Fruit fly (Drosophila melanogaster) whole organism, embryonic: ENCODE results near the gene CG7694.

Experiments
- CG10654 ChIP-seq: fragments of 200-800 bp; sonication (Bioruptor generic); optimal IDR thresholded peaks from 2 replicates; lab custom pipeline; 2016; ENCODE audit warnings: missing biosample characterization, missing genetic modification characterization
- CG11560 ChIP-seq: fragments of 200-800 bp; sonication (Bioruptor generic); IDR thresholded peaks from 3 replicates; pipeline ENCODE4 v1.3.6; 2022; ENCODE audit warnings: missing biosample characterization, missing genetic modification characterization
- CG12104 ChIP-seq: fragments of 200-800 bp; sonication (Bioruptor generic); optimal IDR thresholded peaks from 3 replicates; lab custom pipeline; 2016; ENCODE audit warnings: missing biosample characterization, missing genetic modification characterization
- CG13123 ChIP-seq: fragments of 200-800 bp; sonication (Bioruptor generic); optimal IDR thresholded peaks from 2 replicates; lab custom pipeline; 2016; ENCODE audit warnings: missing biosample characterization, missing genetic modification characterization
- CG13894 ChIP-seq: fragments of 200-800 bp; sonication (Bioruptor generic); optimal IDR thresholded peaks from 3 replicates; lab custom pipeline; 2018; ENCODE audit warnings: missing biosample characterization, mild to moderate bottlenecking, missing genetic modification characterization, moderate library complexity
- CG1647 ChIP-seq: fragments of 200-800 bp; sonication (Bioruptor generic); optimal IDR thresholded peaks from 3 replicates; lab custom pipeline; 2016; ENCODE audit warnings: missing biosample characterization, missing genetic modification characterization
- CG17361 ChIP-seq: fragments of 200-800 bp; sonication (Bioruptor generic); IDR thresholded peaks from 3 replicates; pipeline ENCODE4 v1.3.6; 2022; ENCODE audit warnings: missing biosample characterization, missing genetic modification characterization
- CG17568 ChIP-seq: fragments of 200-800 bp; sonication (Bioruptor generic); optimal IDR thresholded peaks from 2 replicates; lab custom pipeline; 2018; ENCODE audit warnings: missing biosample characterization, mild to moderate bottlenecking, missing genetic modification characterization, moderate library complexity
- CG18764 ChIP-seq: fragments of 200-800 bp; sonication (Bioruptor generic); optimal IDR thresholded peaks from 3 replicates; lab custom pipeline; 2016; ENCODE audit warnings: missing biosample characterization, missing genetic modification characterization
- CG31388 ChIP-seq: fragments of 200-800 bp; sonication (Bioruptor generic); optimal IDR thresholded peaks from 2 replicates; lab custom pipeline; 2016; ENCODE audit warnings: missing biosample characterization, missing genetic modification characterization
- CG32767 ChIP-seq: fragments of 200-800 bp; sonication (Bioruptor generic); IDR thresholded peaks from 2 replicates; pipeline ENCODE4 v1.3.6; 2022; ENCODE audit warnings: missing biosample characterization, missing genetic modification characterization
- CG5245 ChIP-seq: fragments of 200-800 bp; sonication (Bioruptor generic); optimal IDR thresholded peaks from 3 replicates; lab custom pipeline; 2016; ENCODE audit warnings: missing biosample characterization, missing genetic modification characterization
- CG6689 ChIP-seq: fragments of 200-800 bp; sonication (Bioruptor generic); IDR thresholded peaks from 2 replicates; pipeline ENCODE4 v1.3.6; 2022; ENCODE audit warnings: missing biosample characterization, missing genetic modification characterization
- CG7928 ChIP-seq: fragments of 200-800 bp; sonication (Bioruptor generic); optimal IDR thresholded peaks from 2 replicates; lab custom pipeline; 2017; ENCODE audit warnings: missing biosample characterization, mild to moderate bottlenecking, missing genetic modification characterization
- CG8388 ChIP-seq: fragments of 200-800 bp; sonication (Bioruptor generic); optimal IDR thresholded peaks from 2 replicates; lab custom pipeline; 2019; ENCODE audit warnings: missing biosample characterization, mild to moderate bottlenecking, missing genetic modification characterization, moderate library complexity
- CG8924 ChIP-seq: fragments of 200-800 bp; optimal IDR thresholded peaks from 3 replicates; lab custom pipeline; 2019; ENCODE audit warnings: missing biosample characterization, mild to moderate bottlenecking, missing genetic modification characterization, moderate library complexity
- CG9727 ChIP-seq: fragments of 200-800 bp; sonication (Bioruptor generic); optimal IDR thresholded peaks from 3 replicates; lab custom pipeline; 2017; ENCODE audit warnings: missing biosample characterization, mild to moderate bottlenecking, missing genetic modification characterization
- Camta ChIP-seq: fragments of 200-800 bp; sonication (Bioruptor generic); optimal IDR thresholded peaks from 2 replicates; lab custom pipeline; 2016; ENCODE audit warnings: missing biosample characterization, missing genetic modification characterization
- Dek ChIP-seq: fragments of 200-800 bp; sonication (Bioruptor generic); optimal IDR thresholded peaks from 3 replicates; lab custom pipeline; 2019; ENCODE audit warnings: missing biosample characterization, mild to moderate bottlenecking, missing genetic modification characterization, moderate library complexity
- Dfd ChIP-seq, 2 experiments: fragments of >200 bp; optimal IDR thresholded peaks; 2 replicates each; lab custom pipeline; 2017; ENCODE audit warnings: missing biosample characterization in 2 of 2, missing genetic modification characterization in 2 of 2
- Dip3 ChIP-seq: fragments of 200-800 bp; sonication (Bioruptor generic); optimal IDR thresholded peaks from 3 replicates; lab custom pipeline; 2016; ENCODE audit warnings: missing biosample characterization, missing genetic modification characterization
- Dll ChIP-seq: fragments of 200-800 bp; sonication (Bioruptor generic); IDR thresholded peaks from 4 replicates; pipeline ENCODE4 v1.3.6; 2022; ENCODE audit warnings: missing biosample characterization, missing genetic modification characterization; ENCODE audit not compliant: partially characterized antibody
- Elba2 ChIP-seq: fragments of 200-800 bp; sonication (Bioruptor generic); optimal IDR thresholded peaks from 3 replicates; lab custom pipeline; 2016; ENCODE audit warnings: missing biosample characterization, missing genetic modification characterization
- HLH4C ChIP-seq: fragments of 200-800 bp; sonication (Bioruptor generic); IDR thresholded peaks from 3 replicates; pipeline ENCODE4 v1.3.6; 2022; ENCODE audit warnings: missing biosample characterization, missing genetic modification characterization; ENCODE audit not compliant: partially characterized antibody
- HLHmδ ChIP-seq: fragments of 200-800 bp; sonication (Bioruptor generic); optimal IDR thresholded peaks from 2 replicates; lab custom pipeline; 2018; ENCODE audit warnings: missing biosample characterization, mild to moderate bottlenecking, missing genetic modification characterization, moderate library complexity
- HmgZ ChIP-seq: fragments of 200-800 bp; sonication (Bioruptor generic); optimal IDR thresholded peaks from 2 replicates; lab custom pipeline; 2018; ENCODE audit warnings: missing biosample characterization, mild to moderate bottlenecking, missing genetic modification characterization
- Jarid2 ChIP-seq: fragments of 200-800 bp; sonication (Bioruptor generic); optimal IDR thresholded peaks from 3 replicates; lab custom pipeline; 2017; ENCODE audit warnings: mild to moderate bottlenecking, missing biosample characterization, missing genetic modification reagents, missing genetic modification characterization
- NC2β ChIP-seq: fragments of 200-800 bp; sonication (Bioruptor generic); optimal IDR thresholded peaks from 2 replicates; lab custom pipeline; 2016; ENCODE audit warnings: missing biosample characterization, missing genetic modification characterization
- Rx ChIP-seq: fragments of 200-800 bp; sonication (Bioruptor generic); IDR thresholded peaks from 2 replicates; pipeline ENCODE4 v1.3.6; 2022; ENCODE audit warnings: missing biosample characterization, missing genetic modification characterization
- Xbp1 ChIP-seq: fragments of 200-800 bp; sonication (Bioruptor generic); optimal IDR thresholded peaks from 3 replicates; lab custom pipeline; 2016; ENCODE audit warnings: missing biosample characterization, mild to moderate bottlenecking, missing genetic modification characterization
- amos ChIP-seq: fragments of 200-800 bp; sonication (Bioruptor generic); IDR thresholded peaks from 2 replicates; pipeline ENCODE4 v1.3.6; 2022; ENCODE audit warnings: missing biosample characterization, missing genetic modification characterization; ENCODE audit not compliant: partially characterized antibody
- bsh ChIP-seq, 2 experiments: fragments of 200-800 bp; sonication (Bioruptor generic); optimal IDR thresholded peaks; 2 replicates each; lab custom pipeline; 2017 to 2018; ENCODE audit warnings: mild to moderate bottlenecking in 2 of 2, missing biosample characterization in 2 of 2, missing genetic modification characterization in 2 of 2, moderate library complexity in 1 of 2
- caup ChIP-seq: fragments of 200-800 bp; sonication (Bioruptor generic); optimal IDR thresholded peaks from 3 replicates; lab custom pipeline; 2017; ENCODE audit warnings: missing biosample characterization, mild to moderate bottlenecking, missing genetic modification characterization, moderate library complexity; ENCODE audit not compliant: severe bottlenecking
- cg ChIP-seq: fragments of 200-800 bp; sonication (Bioruptor generic); optimal IDR thresholded peaks from 3 replicates; lab custom pipeline; 2019; ENCODE audit warnings: missing biosample characterization, mild to moderate bottlenecking, missing genetic modification characterization, moderate library complexity
- chn ChIP-seq: fragments of 200-800 bp; sonication (Bioruptor generic); optimal IDR thresholded peaks from 2 replicates; lab custom pipeline; 2016; ENCODE audit warnings: missing biosample characterization, missing genetic modification characterization
- ci ChIP-seq: fragments of 200-800 bp; sonication (Bioruptor generic); IDR thresholded peaks from 3 replicates; pipeline ENCODE4 v1.3.6; 2022; ENCODE audit warnings: missing biosample characterization, missing genetic modification characterization
- dimm ChIP-seq: fragments of 200-800 bp; sonication (Bioruptor generic); IDR thresholded peaks from 2 replicates; pipeline ENCODE4 v1.3.6; 2022; ENCODE audit warnings: missing biosample characterization, missing genetic modification characterization
- gem ChIP-seq: fragments of 200-800 bp; sonication (Bioruptor generic); optimal IDR thresholded peaks from 2 replicates; lab custom pipeline; 2019; ENCODE audit warnings: missing biosample characterization, mild to moderate bottlenecking, missing genetic modification characterization, moderate library complexity
- h ChIP-seq: fragments of >200 bp; optimal IDR thresholded peaks from 2 replicates; lab custom pipeline; 2017
- her ChIP-seq: fragments of 200-800 bp; sonication (Bioruptor generic); optimal IDR thresholded peaks from 2 replicates; lab custom pipeline; 2016; ENCODE audit warnings: missing biosample characterization, missing genetic modification characterization
- insv ChIP-seq, 2 experiments: fragments of 200-800 bp; sonication (Bioruptor generic); optimal IDR thresholded peaks; 3 replicates each; lab custom pipeline; 2016 to 2018; ENCODE audit warnings: missing biosample characterization in 2 of 2, missing genetic modification characterization in 2 of 2
- kni ChIP-seq: fragments of 200-800 bp; sonication (Bioruptor generic); optimal IDR thresholded peaks from 3 replicates; lab custom pipeline; 2017; ENCODE audit warnings: mild to moderate bottlenecking, missing biosample characterization, missing genetic modification reagents, missing genetic modification characterization
- mam ChIP-seq: fragments of 200-800 bp; sonication (Bioruptor generic); optimal IDR thresholded peaks from 3 replicates; lab custom pipeline; 2016; ENCODE audit warnings: missing biosample characterization, missing genetic modification characterization
- phol ChIP-seq: fragments of 200-800 bp; sonication (Bioruptor generic); optimal IDR thresholded peaks from 3 replicates; lab custom pipeline; 2018; ENCODE audit warnings: missing biosample characterization, mild to moderate bottlenecking, missing genetic modification characterization, moderate library complexity
- ro ChIP-seq: fragments of 200-800 bp; sonication (Bioruptor generic); IDR thresholded peaks from 2 replicates; pipeline ENCODE4 v1.3.6; 2022; ENCODE audit warnings: missing biosample characterization, missing genetic modification characterization
- salm ChIP-seq: fragments of 200-800 bp; sonication (Bioruptor generic); optimal IDR thresholded peaks from 2 replicates; lab custom pipeline; 2018; ENCODE audit warnings: missing biosample characterization, mild to moderate bottlenecking, missing genetic modification characterization
- shn ChIP-seq: fragments of 200-800 bp; sonication (Bioruptor generic); optimal IDR thresholded peaks from 3 replicates; lab custom pipeline; 2016; ENCODE audit warnings: missing biosample characterization, missing genetic modification characterization
- sr ChIP-seq: fragments of 200-800 bp; sonication (Bioruptor generic); IDR thresholded peaks from 3 replicates; pipeline ENCODE4 v1.3.6; 2022; ENCODE audit warnings: missing biosample characterization, missing genetic modification characterization
- tx ChIP-seq: fragments of 200-800 bp; sonication (Bioruptor generic); optimal IDR thresholded peaks from 2 replicates; lab custom pipeline; 2016; ENCODE audit warnings: missing biosample characterization, missing genetic modification characterization
- usp ChIP-seq: fragments of >200 bp; optimal IDR thresholded peaks from 2 replicates; lab custom pipeline; 2017; ENCODE audit warnings: missing biosample characterization, missing genetic modification characterization
- zen ChIP-seq: fragments of 200-800 bp; sonication (Bioruptor generic); optimal IDR thresholded peaks from 3 replicates; lab custom pipeline; 2018; ENCODE audit warnings: missing biosample characterization, mild to moderate bottlenecking, missing genetic modification characterization, moderate library complexity

The CG7694 gene

dm6 chr3R:18573699-18574259 is 888 bp downstream of the CG7694 start (continued):
- TF ChIP-seq dimm (GFP tag; lab: Robert Waterston, UW) (no peak; the same call in 1 of the 2 replicates), Xbp1 (GFP tag; lab: Kevin White, UChicago) (peak; percentile 96), tx (GFP tag; lab: Kevin White, UChicago) (peak; percentile 90), CG10654 (GFP tag; lab: Kevin White, UChicago) (peak; percentile 85), caup (peak; percentile 93), CG17568 (GFP tag; lab: Kevin White, UChicago) (peak; percentile 92), zen (tag; lab: Kevin White, UChicago) (peak; percentile 77), cg (GFP tag; lab: Kevin White, UChicago) (peak; percentile 75), NC2β (GFP tag; lab: Kevin White, UChicago) (peak; percentile 89), Elba2 (GFP tag; lab: Kevin White, UChicago) (peak; percentile 50), HLHmδ (GFP tag; lab: Kevin White, UChicago) (no peak), CG8388 (GFP tag; lab: Kevin White, UChicago) (peak; percentile 93), bsh (GFP tag; optimal IDR thresholded peaks at IDR 0.05; lab: Kevin White, UChicago) (peak; percentile 94 to 95), Dip3 (peak; percentile 95), kni (peak; percentile 72), shn (GFP tag; lab: Kevin White, UChicago) (peak; percentile 94), CG5245 (GFP tag; lab: Kevin White, UChicago) (peak; percentile 82), Dek (tag; lab: Kevin White, UChicago) (peak; percentile 92), Dfd (GFP tag; optimal IDR thresholded peaks at IDR 0.05; lab: Kevin White, UChicago) (no peak), phol (tag; lab: Kevin White, UChicago) (peak; percentile 95), CG13123 (GFP tag; lab: Kevin White, UChicago) (peak; percentile 78), Rx (GFP tag; lab: Robert Waterston, UW) (peak; percentile 84), HLH4C (GFP tag; lab: Robert Waterston, UW) (no peak), CG9727 (GFP tag; lab: Kevin White, UChicago) (peak; percentile 94), her (GFP tag; lab: Kevin White, UChicago) (peak; percentile 73), CG18764 (peak; percentile 86), ro (GFP tag; lab: Robert Waterston, UW) (peak; percentile 72), sr (GFP tag; lab: Robert Waterston, UW) (no peak), usp (GFP tag; lab: Kevin White, UChicago) (no peak), Camta (GFP tag; lab: Kevin White, UChicago) (peak; percentile 88), CG7928 (GFP tag; lab: Kevin White, UChicago) (peak; percentile 66), Jarid2 (GFP tag; lab: Kevin White, UChicago) (peak; percentile 79), ci (peak; percentile 91), insv (GFP tag; optimal IDR thresholded peaks at IDR 0.05; lab: Kevin White, UChicago) (peak; percentile 0 to 67), h (lab: Kevin White, UChicago) (no peak), chn (GFP tag; lab: Kevin White, UChicago) (peak; percentile 94), salm (tag; lab: Kevin White, UChicago) (peak; percentile 90), CG13894 (tag; lab: Kevin White, UChicago) (peak; percentile 81), CG11560 (tag; lab: Robert Waterston, UW) (peak; percentile 81), CG6689 (GFP tag; lab: Robert Waterston, UW) (peak; percentile 95), CG32767 (GFP tag; lab: Robert Waterston, UW) (peak; percentile 89), gem (tag; lab: Kevin White, UChicago) (peak; percentile 97), CG31388 (peak; percentile 79), CG1647 (GFP tag; lab: Kevin White, UChicago) (peak; percentile 67), amos (GFP tag; lab: Robert Waterston, UW) (no peak), CG12104 (GFP tag; lab: Kevin White, UChicago) (peak; percentile 94), CG17361 (GFP tag; lab: Robert Waterston, UW) (peak; percentile 98), mam (GFP tag; lab: Kevin White, UChicago) (peak; percentile 93), Dll (GFP tag; lab: Robert Waterston, UW) (no peak), CG8924 (tag; lab: Kevin White, UChicago) (peak; percentile 96), HmgZ (tag; lab: Kevin White, UChicago) (peak; percentile 93)
